Worm (Caenorhabditis elegans) whole organism, late embryonic: ENCODE data around the gene Y110A2AL.5.

Source experiments
- K09A11.1 ChIP-seq: sonication (generic microtip); optimal IDR thresholded peaks from 2 replicates; lab custom pipeline; 2017; ENCODE audit warnings: antibody characterized with exemption, mild to moderate bottlenecking, missing genetic modification characterization, missing compliant biosample characterization; ENCODE audit not compliant: insufficient read depth
- Y22D7AL.16 ChIP-seq: sonication (generic microtip); optimal IDR thresholded peaks from 2 replicates; lab custom pipeline; 2016; ENCODE audit warnings: missing genetic modification characterization, missing compliant biosample characterization
- ama-1 ChIP-seq: fragments of 150-350 bp; optimal IDR thresholded peaks from 2 replicates; lab custom pipeline; 2014
- ceh-18 ChIP-seq: sonication (generic microtip); optimal IDR thresholded peaks from 2 replicates; lab custom pipeline; 2016; ENCODE audit warnings: missing genetic modification characterization, missing compliant biosample characterization
- ceh-2 ChIP-seq: sonication (generic microtip); optimal IDR thresholded peaks from 2 replicates; lab custom pipeline; 2016; ENCODE audit warnings: missing genotype, missing genetic modification characterization, missing compliant biosample characterization
- ceh-22 ChIP-seq: sonication (generic microtip); optimal IDR thresholded peaks from 2 replicates; lab custom pipeline; 2017; ENCODE audit warnings: missing biosample characterization, missing genetic modification characterization
- ceh-24 ChIP-seq: sonication (generic microtip); optimal IDR thresholded peaks from 2 replicates; lab custom pipeline; 2016; ENCODE audit warnings: mild to moderate bottlenecking, missing genetic modification characterization, missing compliant biosample characterization
- ceh-30 ChIP-seq: fragments of 150-350 bp; optimal IDR thresholded peaks from 2 replicates; lab custom pipeline; 2014; ENCODE audit warnings: missing biosample characterization, missing genetic modification characterization
- ceh-34 ChIP-seq: sonication (generic microtip); optimal IDR thresholded peaks from 2 replicates; lab custom pipeline; 2016; ENCODE audit warnings: mild to moderate bottlenecking, missing genetic modification characterization, missing compliant biosample characterization
- che-1 ChIP-seq: sonication (generic microtip); optimal IDR thresholded peaks from 2 replicates; lab custom pipeline; 2016; ENCODE audit warnings: mild to moderate bottlenecking, missing genetic modification characterization, missing compliant biosample characterization
- dve-1 ChIP-seq: sonication (generic microtip); optimal IDR thresholded peaks from 2 replicates; lab custom pipeline; 2017; ENCODE audit warnings: antibody characterized with exemption, mild to moderate bottlenecking, missing genetic modification characterization, missing compliant biosample characterization
- elt-2 ChIP-seq: sonication (generic microtip); optimal IDR thresholded peaks from 2 replicates; lab custom pipeline; 2016; ENCODE audit warnings: missing genetic modification reagents, missing genetic modification characterization, missing compliant biosample characterization
- elt-4 ChIP-seq: sonication (generic microtip); optimal IDR thresholded peaks from 2 replicates; lab custom pipeline; 2016; ENCODE audit warnings: missing genetic modification characterization, missing compliant biosample characterization
- ets-4 ChIP-seq: sonication (generic microtip); optimal IDR thresholded peaks from 2 replicates; lab custom pipeline; 2016; ENCODE audit warnings: missing genetic modification characterization, missing compliant biosample characterization
- fax-1 ChIP-seq: sonication (generic microtip); optimal IDR thresholded peaks from 2 replicates; lab custom pipeline; 2016; ENCODE audit warnings: missing genotype, missing genetic modification characterization, missing compliant biosample characterization
- gmeb-2 ChIP-seq: sonication (generic microtip); optimal IDR thresholded peaks from 2 replicates; lab custom pipeline; 2016; ENCODE audit warnings: missing genetic modification characterization, inconsistent platforms, missing compliant biosample characterization
- hlh-13 ChIP-seq: fragments of 200-800 bp; sonication (Bioruptor generic); optimal IDR thresholded peaks from 2 replicates; lab custom pipeline; 2018; ENCODE audit warnings: mild to moderate bottlenecking, missing genetic modification characterization, missing compliant biosample characterization
- hlh-15 ChIP-seq: sonication (generic microtip); optimal IDR thresholded peaks from 2 replicates; lab custom pipeline; 2016; ENCODE audit warnings: missing genetic modification characterization, missing compliant biosample characterization
- hlh-6 ChIP-seq: sonication (generic microtip); optimal IDR thresholded peaks from 2 replicates; lab custom pipeline; 2016; ENCODE audit warnings: missing genotype, missing genetic modification characterization, missing compliant biosample characterization
- hlh-8 ChIP-seq: sonication (generic microtip); optimal IDR thresholded peaks from 2 replicates; lab custom pipeline; 2016; ENCODE audit warnings: missing genotype, missing genetic modification characterization, missing compliant biosample characterization
- madf-2 ChIP-seq: sonication (generic microtip); optimal IDR thresholded peaks from 2 replicates; lab custom pipeline; 2017; ENCODE audit warnings: missing genetic modification characterization, missing compliant biosample characterization
- nfya-1 ChIP-seq: sonication (generic microtip); optimal IDR thresholded peaks from 2 replicates; lab custom pipeline; 2017; ENCODE audit warnings: missing genetic modification characterization, mild to moderate bottlenecking, missing compliant biosample characterization, antibody characterized with exemption, moderate library complexity
- nhr-232 ChIP-seq: sonication (generic microtip); optimal IDR thresholded peaks from 2 replicates; lab custom pipeline; 2016; ENCODE audit warnings: missing genetic modification characterization, missing compliant biosample characterization
- odd-2 ChIP-seq: sonication (generic microtip); optimal IDR thresholded peaks from 2 replicates; lab custom pipeline; 2017; ENCODE audit warnings: antibody characterized with exemption, mild to moderate bottlenecking, missing genetic modification characterization, missing compliant biosample characterization
- pag-3 ChIP-seq: sonication (generic microtip); optimal IDR thresholded peaks from 2 replicates; lab custom pipeline; 2016; ENCODE audit warnings: missing compliant biosample characterization, missing genetic modification characterization, borderline replicate concordance
- pqm-1 ChIP-seq: sonication (generic microtip); optimal IDR thresholded peaks from 2 replicates; lab custom pipeline; 2016; ENCODE audit warnings: missing genetic modification characterization, missing compliant biosample characterization
- rnt-1 ChIP-seq: sonication (generic microtip); optimal IDR thresholded peaks from 2 replicates; lab custom pipeline; 2016; ENCODE audit warnings: missing genetic modification characterization, missing compliant biosample characterization
- tbx-7 ChIP-seq: sonication (generic microtip); optimal IDR thresholded peaks from 2 replicates; lab custom pipeline; 2016; ENCODE audit warnings: missing genotype, missing genetic modification characterization, missing compliant biosample characterization
- ttx-3 ChIP-seq: sonication (generic microtip); optimal IDR thresholded peaks from 2 replicates; lab custom pipeline; 2016; ENCODE audit warnings: missing genetic modification reagents, missing genetic modification characterization, missing compliant biosample characterization
- unc-3 ChIP-seq, 2 experiments: fragments of 200-800 bp in 1 of 2; sonication (Bioruptor generic) in 1 of 2; sonication (generic microtip) in 1 of 2; conservative IDR thresholded peaks in 1 of 2; optimal IDR thresholded peaks in 1 of 2; 2 replicates each; pipeline versions ENCODE4 v1.3.6 to Lab custom; 2016 to 2022; ENCODE audit warnings: missing compliant biosample characterization in 2 of 2, missing genetic modification characterization in 2 of 2, missing genetic modification reagents in 1 of 2
- unc-55 ChIP-seq: sonication (generic microtip); optimal IDR thresholded peaks from 2 replicates; lab custom pipeline; 2017; ENCODE audit warnings: missing biosample characterization, missing genetic modification reagents, missing genetic modification characterization

Gene Y110A2AL.5

DNA sequence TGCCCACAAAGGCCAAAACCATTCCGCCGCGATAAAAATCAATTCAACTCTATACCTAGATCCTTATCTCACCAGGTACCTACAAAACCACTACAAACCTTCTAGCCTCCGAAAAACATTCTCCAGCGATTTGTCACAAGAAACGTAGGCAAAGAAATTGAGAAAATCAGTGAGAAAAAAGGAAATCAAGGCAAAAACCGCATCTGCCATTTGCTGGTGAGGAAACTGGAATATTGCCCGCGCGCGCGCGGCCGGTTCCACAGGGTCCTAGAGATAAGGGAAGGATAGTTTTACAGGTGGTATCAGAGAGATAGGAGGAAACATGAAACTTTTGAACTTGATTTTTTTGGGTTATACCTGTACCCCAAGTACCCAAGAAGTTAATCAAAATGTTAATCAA lies 6.8 kb upstream of the Y110A2AL.5 start:
- TF ChIP-seq hlh-6 (tag; lab: Kevin White, UChicago): no peak
- peak; percentile 18 for TF ChIP-seq rnt-1 (tag; lab: Kevin White, UChicago)
- no peak for TF ChIP-seq hlh-8 (tag; lab: Kevin White, UChicago)
- TF ChIP-seq madf-2 (tag; lab: Kevin White, UChicago): no peak
- TF ChIP-seq, all 69 proteins: peak for 1

DNA sequence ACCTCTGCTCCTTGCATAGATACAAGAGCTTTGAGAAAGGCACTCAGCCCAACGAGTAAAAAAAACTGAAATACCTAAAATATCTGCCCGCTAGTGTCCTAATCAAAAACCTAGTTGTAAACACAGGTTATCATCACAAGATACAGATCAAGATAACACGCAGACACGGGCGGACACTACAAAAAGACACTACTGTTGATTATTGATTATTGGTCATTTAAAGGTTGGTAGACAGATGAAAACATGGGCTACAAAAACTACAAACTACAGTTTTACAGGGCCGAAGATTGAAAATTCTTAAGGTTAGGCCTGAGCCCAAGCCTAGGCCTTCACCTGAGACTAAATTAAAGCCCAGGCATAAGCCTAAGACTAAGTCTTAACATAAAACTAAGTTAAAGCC lies 5.5 kb upstream of the Y110A2AL.5 start:
- no peak for TF ChIP-seq unc-55
- no peak for TF ChIP-seq nfya-1 (tag; lab: Kevin White, UChicago)
- no peak for TF ChIP-seq ceh-34
- peak; percentile 8 for TF ChIP-seq elt-2
- TF ChIP-seq ceh-22 (tag; lab: Kevin White, UChicago): no peak
- no peak for TF ChIP-seq pag-3 (tag; lab: Kevin White, UChicago)
- TF ChIP-seq nhr-232 (tag; lab: Kevin White, UChicago): no peak

DNA sequence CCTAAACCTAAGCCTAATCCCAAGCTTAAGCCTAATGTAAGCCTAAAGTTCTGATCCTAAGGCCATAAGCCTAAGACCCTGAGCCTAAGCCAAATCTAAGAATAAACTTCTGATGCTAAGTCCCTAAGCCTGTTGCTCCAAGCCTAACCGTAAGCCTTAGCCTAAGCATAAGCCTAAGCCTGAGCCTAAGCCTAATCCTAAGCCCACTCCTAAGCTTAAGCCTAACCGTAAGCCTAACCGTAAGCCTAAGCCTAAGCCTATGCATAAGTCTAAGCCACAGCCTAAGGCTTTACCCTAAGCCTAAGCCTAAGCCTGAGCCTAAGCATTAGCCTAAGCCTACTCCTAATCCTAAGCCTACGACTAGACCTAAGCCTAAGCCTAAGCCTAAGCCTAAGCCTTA lies 5.0 kb upstream of the Y110A2AL.5 start:
- TF ChIP-seq dve-1 (tag; lab: Kevin White, UChicago) (peak; percentile 84), Y22D7AL.16 (no peak)

DNA sequence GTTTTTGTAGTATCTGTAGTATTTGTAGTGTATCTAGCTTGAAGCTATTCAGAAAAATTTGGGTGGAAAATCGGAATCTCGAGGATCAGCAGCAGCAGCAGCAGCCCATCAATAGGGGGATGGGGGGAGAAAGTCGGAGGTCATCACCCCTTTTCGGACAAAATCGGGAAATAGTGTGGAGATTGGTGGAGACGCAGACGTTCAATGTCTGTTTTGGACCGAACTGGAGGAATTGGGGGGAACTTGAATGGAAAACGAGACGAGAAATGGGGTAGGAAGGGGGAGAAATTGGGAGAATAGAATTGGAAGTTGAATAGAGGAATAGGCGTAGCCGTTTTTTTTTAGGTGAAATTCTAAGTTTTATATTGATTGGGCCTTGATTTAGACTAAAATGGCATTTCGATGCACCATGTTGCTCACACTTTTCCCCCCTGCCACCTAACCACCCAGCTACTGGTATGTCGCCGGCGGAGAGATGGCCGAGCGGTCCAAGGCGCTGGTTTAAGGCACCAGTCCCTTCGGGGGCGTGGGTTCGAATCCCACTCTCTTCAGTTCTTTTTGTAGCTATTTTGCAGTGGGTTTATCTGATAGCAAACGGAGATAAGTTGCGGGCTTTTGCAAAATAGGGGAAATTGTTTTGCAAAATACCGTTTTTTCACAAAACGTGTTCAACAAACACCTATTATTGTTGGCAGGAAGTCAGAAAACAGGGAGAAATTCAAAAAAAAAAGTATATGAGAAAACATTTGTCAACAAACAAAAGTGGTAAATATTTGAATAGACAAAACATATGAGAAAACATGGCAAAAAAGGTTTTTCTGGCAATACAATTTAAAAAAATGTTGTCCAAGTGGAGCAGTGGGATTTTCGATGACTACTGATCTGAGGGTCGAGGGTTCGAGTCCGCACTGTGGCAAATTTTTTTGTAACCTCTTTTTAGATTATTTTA lies 4.2 kb upstream of the Y110A2AL.5 start:
- TF ChIP-seq ceh-24 (tag; lab: Kevin White, UChicago) (no peak), che-1 (tag; lab: Kevin White, UChicago) (peak; percentile 11), elt-2 (peak; percentile 10), hlh-15 (tag; lab: Kevin White, UChicago) (no peak), Y22D7AL.16 (peak; percentile 6), ets-4 (no peak), hlh-6 (tag; lab: Kevin White, UChicago) (no peak), K09A11.1 (tag; lab: Kevin White, UChicago) (no peak)
- TF ChIP-seq, all 69 proteins: peak for 3

DNA sequence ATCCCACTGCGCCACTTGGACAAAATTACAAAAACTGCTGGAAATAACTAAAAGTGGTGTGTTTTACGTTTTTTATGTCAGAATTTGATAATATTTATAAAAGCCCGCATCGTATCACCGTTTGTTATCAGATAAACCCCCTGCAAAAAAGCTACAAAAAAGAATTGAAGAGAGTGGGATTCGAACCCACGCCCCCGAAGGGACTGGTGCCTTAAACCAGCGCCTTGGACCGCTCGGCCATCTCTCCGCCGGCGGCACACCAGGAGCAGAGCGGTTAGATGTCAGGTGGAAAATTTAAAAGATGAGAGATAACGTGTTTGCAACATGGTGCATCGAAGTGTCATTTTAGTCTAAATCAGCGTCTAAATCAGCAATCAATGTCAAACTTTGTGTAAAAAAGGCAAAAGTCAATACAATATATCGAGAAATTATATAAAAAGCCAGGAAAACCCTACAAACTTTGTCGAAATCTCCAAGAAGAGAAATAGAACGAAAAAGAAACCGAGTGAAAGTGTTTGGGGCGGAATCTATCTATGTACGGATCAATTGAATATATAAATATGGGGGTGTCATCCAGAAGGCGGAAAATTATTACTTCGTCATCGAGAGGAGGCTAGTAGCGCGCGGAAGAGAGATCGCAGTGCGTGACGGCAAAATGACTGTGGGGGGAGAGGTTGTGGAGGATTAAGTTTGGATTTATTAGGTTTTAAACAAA lies 2.8 kb upstream of the Y110A2AL.5 start:
- TF ChIP-seq hlh-15 (tag; lab: Kevin White, UChicago) (no peak), hlh-8 (tag; lab: Kevin White, UChicago) (no peak), hlh-6 (tag; lab: Kevin White, UChicago) (no peak)

DNA sequence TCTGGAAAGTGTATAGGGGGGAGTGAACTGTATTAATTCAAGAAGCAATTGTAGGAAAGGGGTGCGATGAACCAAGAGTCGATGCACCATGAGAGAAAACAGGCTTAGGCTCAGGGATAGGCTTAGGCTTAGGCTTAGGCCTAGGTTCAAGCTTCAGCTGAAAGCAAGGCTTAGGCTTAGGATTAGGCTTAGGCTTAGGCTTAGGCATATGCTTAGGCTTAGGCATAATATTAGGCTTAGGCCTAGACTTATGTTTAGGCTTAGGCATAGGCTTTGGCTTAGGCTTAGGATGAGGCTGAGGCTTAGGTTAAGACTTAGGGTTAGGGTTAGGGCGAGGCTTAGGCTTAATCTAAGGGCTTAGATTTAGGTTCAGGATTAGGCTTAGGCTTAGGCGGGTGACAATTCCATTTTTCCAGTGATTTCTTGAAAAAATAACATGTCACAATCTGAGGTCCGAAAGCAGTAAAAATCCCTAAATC lies 1.7 kb upstream of the Y110A2AL.5 start:
- TF ChIP-seq rnt-1 (tag; lab: Kevin White, UChicago) (no peak), ets-4 (no peak), dve-1 (tag; lab: Kevin White, UChicago) (peak; percentile 65), ttx-3 (tag; lab: Kevin White, UChicago) (no peak)
- TF ChIP-seq, all 69 proteins: peak for 1

DNA sequence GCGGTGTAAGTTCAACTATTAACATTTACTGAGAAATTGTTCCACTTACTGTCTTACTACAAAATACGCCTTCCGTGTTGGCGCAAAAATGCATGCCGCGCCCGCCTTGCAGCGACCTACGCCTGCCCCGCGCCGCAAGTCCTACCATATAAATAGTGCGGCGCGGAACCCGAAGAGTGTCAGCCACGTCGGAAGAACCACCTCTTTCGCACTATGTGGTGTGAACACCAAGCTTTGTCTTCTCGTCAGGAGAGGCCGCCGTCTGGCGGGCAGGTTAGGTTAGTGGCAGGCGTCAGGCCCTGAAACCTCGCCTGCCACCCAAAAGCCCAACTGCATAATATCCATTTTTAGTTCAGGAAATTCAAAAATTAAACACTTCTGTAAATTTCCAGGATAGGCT lies 1.0 kb downstream of the Y110A2AL.5 start:
- TF ChIP-seq ceh-18 (tag; lab: Kevin White, UChicago) (no peak), ama-1 (lab: Kevin White, UChicago) (no peak), pqm-1 (no peak), unc-3 (GFP tag; conservative IDR thresholded peaks at IDR 0.05; lab: Robert Waterston, UW) (no peak), unc-3 (tag; optimal IDR thresholded peaks at IDR 0.05; lab: Kevin White, UChicago) (no peak), ceh-30 (no peak), tbx-7 (tag; lab: Kevin White, UChicago) (no peak), ceh-2 (tag; lab: Kevin White, UChicago) (no peak), fax-1 (no peak), hlh-13 (GFP tag; lab: Kevin White, UChicago) (no peak), gmeb-2 (tag; lab: Kevin White, UChicago) (no peak), ceh-24 (tag; lab: Kevin White, UChicago) (no peak), odd-2 (tag; lab: Kevin White, UChicago) (no peak), elt-4 (no peak)
